Fruit fly (Drosophila melanogaster) whole organism, embryonic: Measurements from ENCODE around the gene Ccn.

Source experiments
- Ada2b ChIP-seq: fragments of 200-800 bp; sonication (Bioruptor generic); IDR thresholded peaks from 2 replicates; pipeline ENCODE4 v1.3.6; 2022; ENCODE audit warnings: missing biosample characterization, missing genetic modification characterization
- Adf1 ChIP-seq: fragments of 200-800 bp; sonication (Bioruptor generic); IDR thresholded peaks from 2 replicates; pipeline ENCODE4 v1.3.6; 2022; ENCODE audit warnings: missing biosample characterization, missing genetic modification characterization
- CG10209 ChIP-seq: fragments of 200-800 bp; sonication (Bioruptor generic); optimal IDR thresholded peaks from 3 replicates; lab custom pipeline; 2017; ENCODE audit warnings: missing biosample characterization, mild to moderate bottlenecking, missing genetic modification characterization, missing genetic modification reagents
- CG12391 ChIP-seq: fragments of 200-800 bp; sonication (Bioruptor generic); optimal IDR thresholded peaks from 3 replicates; lab custom pipeline; 2018; ENCODE audit warnings: missing biosample characterization, mild to moderate bottlenecking, missing genetic modification characterization, moderate library complexity
- CG1529 ChIP-seq: fragments of 200-800 bp; sonication (Bioruptor generic); optimal IDR thresholded peaks from 3 replicates; lab custom pipeline; 2018; ENCODE audit warnings: missing biosample characterization, missing genetic modification characterization
- CG1647 ChIP-seq: fragments of 200-800 bp; sonication (Bioruptor generic); optimal IDR thresholded peaks from 3 replicates; lab custom pipeline; 2016; ENCODE audit warnings: missing biosample characterization, missing genetic modification characterization
- CG17568 ChIP-seq: fragments of 200-800 bp; sonication (Bioruptor generic); optimal IDR thresholded peaks from 2 replicates; lab custom pipeline; 2018; ENCODE audit warnings: missing biosample characterization, mild to moderate bottlenecking, missing genetic modification characterization, moderate library complexity
- CG18262 ChIP-seq: fragments of 200-800 bp; optimal IDR thresholded peaks from 3 replicates; lab custom pipeline; 2019; ENCODE audit warnings: missing biosample characterization, mild to moderate bottlenecking, missing genetic modification characterization, moderate library complexity
- CG2120 ChIP-seq: fragments of 200-800 bp; sonication (Bioruptor generic); optimal IDR thresholded peaks from 3 replicates; lab custom pipeline; 2016; ENCODE audit warnings: missing biosample characterization, missing genetic modification characterization
- CG3163 ChIP-seq: fragments of 200-800 bp; sonication (Bioruptor generic); optimal IDR thresholded peaks from 3 replicates; lab custom pipeline; 2016; ENCODE audit warnings: missing biosample characterization, missing genetic modification characterization
- CG4730 ChIP-seq: fragments of 200-800 bp; sonication (Bioruptor generic); IDR thresholded peaks from 2 replicates; pipeline ENCODE4 v1.3.6; 2022; ENCODE audit warnings: missing biosample characterization, missing genetic modification characterization
- CG6683 ChIP-seq: fragments of 200-800 bp; sonication (Bioruptor generic); optimal IDR thresholded peaks from 2 replicates; lab custom pipeline; 2017; ENCODE audit warnings: missing biosample characterization, mild to moderate bottlenecking, missing genetic modification characterization, missing genetic modification reagents
- CG7928 ChIP-seq: fragments of 200-800 bp; sonication (Bioruptor generic); optimal IDR thresholded peaks from 2 replicates; lab custom pipeline; 2017; ENCODE audit warnings: missing biosample characterization, mild to moderate bottlenecking, missing genetic modification characterization
- CG9876 ChIP-seq: fragments of 200-800 bp; sonication (Bioruptor generic); optimal IDR thresholded peaks from 2 replicates; lab custom pipeline; 2016; ENCODE audit warnings: missing biosample characterization, missing genetic modification characterization
- Camta ChIP-seq: fragments of 200-800 bp; sonication (Bioruptor generic); optimal IDR thresholded peaks from 2 replicates; lab custom pipeline; 2016; ENCODE audit warnings: missing biosample characterization, missing genetic modification characterization
- CkIIα-i1 ChIP-seq: fragments of 200-800 bp; sonication (Bioruptor generic); IDR thresholded peaks from 2 replicates; pipeline ENCODE4 v1.3.6; 2022; ENCODE audit warnings: missing biosample characterization, missing genetic modification characterization
- Dip3 ChIP-seq: fragments of 200-800 bp; sonication (Bioruptor generic); optimal IDR thresholded peaks from 3 replicates; lab custom pipeline; 2016; ENCODE audit warnings: missing biosample characterization, missing genetic modification characterization
- HLHmδ ChIP-seq: fragments of 200-800 bp; sonication (Bioruptor generic); optimal IDR thresholded peaks from 2 replicates; lab custom pipeline; 2018; ENCODE audit warnings: missing biosample characterization, mild to moderate bottlenecking, missing genetic modification characterization, moderate library complexity
- Hand ChIP-seq: fragments of 200-800 bp; sonication (Bioruptor generic); optimal IDR thresholded peaks from 2 replicates; lab custom pipeline; 2017; ENCODE audit warnings: mild to moderate bottlenecking, missing biosample characterization, missing genetic modification reagents, missing genetic modification characterization
- Meics ChIP-seq: fragments of 200-800 bp; sonication (Bioruptor generic); optimal IDR thresholded peaks from 2 replicates; lab custom pipeline; 2017; ENCODE audit warnings: missing biosample characterization, mild to moderate bottlenecking, missing genetic modification characterization
- Mes4 ChIP-seq: fragments of 200-800 bp; sonication (Bioruptor generic); optimal IDR thresholded peaks from 2 replicates; lab custom pipeline; 2016; ENCODE audit warnings: missing biosample characterization, missing genetic modification characterization
- Neu2 ChIP-seq: fragments of 200-800 bp; sonication (Bioruptor generic); optimal IDR thresholded peaks from 3 replicates; lab custom pipeline; 2016; ENCODE audit warnings: missing biosample characterization, missing genetic modification characterization, borderline replicate concordance
- Pdp1 ChIP-seq, 2 experiments: fragments of 200-800 bp; sonication (Bioruptor generic); optimal IDR thresholded peaks; 3 replicates each; lab custom pipeline; 2016; ENCODE audit warnings: missing biosample characterization in 2 of 2, missing genetic modification characterization in 2 of 2, mild to moderate bottlenecking in 1 of 2, moderate library complexity in 1 of 2
- YL-1 ChIP-seq: fragments of 200-800 bp; sonication (Bioruptor generic); optimal IDR thresholded peaks from 3 replicates; lab custom pipeline; 2017; ENCODE audit warnings: missing biosample characterization, mild to moderate bottlenecking, missing genetic modification characterization
- abd-A ChIP-seq: fragments of 200-800 bp; sonication (Bioruptor generic); optimal IDR thresholded peaks from 3 replicates; lab custom pipeline; 2019; ENCODE audit warnings: missing biosample characterization, mild to moderate bottlenecking, missing genetic modification characterization, moderate library complexity
- az2 ChIP-seq: fragments of 200-800 bp; sonication (Bioruptor generic); optimal IDR thresholded peaks from 3 replicates; lab custom pipeline; 2016; ENCODE audit warnings: missing biosample characterization, missing genetic modification characterization
- bab2 ChIP-seq: fragments of 200-800 bp; sonication (Bioruptor generic); optimal IDR thresholded peaks from 2 replicates; lab custom pipeline; 2016; ENCODE audit warnings: missing biosample characterization, missing genetic modification characterization
- chn ChIP-seq: fragments of 200-800 bp; sonication (Bioruptor generic); optimal IDR thresholded peaks from 2 replicates; lab custom pipeline; 2016; ENCODE audit warnings: missing biosample characterization, missing genetic modification characterization
- eve ChIP-seq, 2 experiments: fragments of >200 bp; optimal IDR thresholded peaks; 2 replicates each; lab custom pipeline; 2017; ENCODE audit warnings: missing biosample characterization in 2 of 2, missing genetic modification characterization in 2 of 2
- fd3F ChIP-seq: fragments of 200-800 bp; sonication (Bioruptor generic); optimal IDR thresholded peaks from 2 replicates; lab custom pipeline; 2018; ENCODE audit warnings: missing biosample characterization, mild to moderate bottlenecking, missing genetic modification characterization, moderate library complexity
- fd64A ChIP-seq: fragments of 200-800 bp; sonication (Bioruptor generic); optimal IDR thresholded peaks from 3 replicates; lab custom pipeline; 2018; ENCODE audit warnings: missing biosample characterization, mild to moderate bottlenecking, missing genetic modification characterization
- ftz-f1 ChIP-seq: fragments of 200-800 bp; sonication (Bioruptor generic); optimal IDR thresholded peaks from 2 replicates; lab custom pipeline; 2016; ENCODE audit warnings: missing biosample characterization, missing genetic modification characterization
- gro ChIP-seq: fragments of 200-800 bp; sonication (Bioruptor generic); optimal IDR thresholded peaks from 2 replicates; lab custom pipeline; 2016; ENCODE audit warnings: missing biosample characterization, missing genetic modification characterization
- her ChIP-seq: fragments of 200-800 bp; sonication (Bioruptor generic); optimal IDR thresholded peaks from 2 replicates; lab custom pipeline; 2016; ENCODE audit warnings: missing biosample characterization, missing genetic modification characterization
- jing ChIP-seq: fragments of 200-800 bp; sonication (Bioruptor generic); optimal IDR thresholded peaks from 2 replicates; lab custom pipeline; 2018; ENCODE audit warnings: missing biosample characterization, mild to moderate bottlenecking, missing genetic modification characterization
- lilli ChIP-seq: fragments of 200-800 bp; sonication (Bioruptor generic); optimal IDR thresholded peaks from 3 replicates; lab custom pipeline; 2016; ENCODE audit warnings: missing biosample characterization, missing genetic modification characterization
- mirr ChIP-seq: fragments of 200-800 bp; sonication (Bioruptor generic); optimal IDR thresholded peaks from 3 replicates; lab custom pipeline; 2018; ENCODE audit warnings: missing biosample characterization, mild to moderate bottlenecking, missing genetic modification characterization
- org-1 ChIP-seq: fragments of 200-800 bp; sonication (Bioruptor generic); optimal IDR thresholded peaks from 2 replicates; lab custom pipeline; 2017; ENCODE audit warnings: missing biosample characterization, missing genetic modification characterization
- pzg ChIP-seq: fragments of 200-800 bp; sonication (Bioruptor generic); optimal IDR thresholded peaks from 3 replicates; lab custom pipeline; 2018; ENCODE audit warnings: missing biosample characterization, mild to moderate bottlenecking, missing genetic modification characterization, moderate library complexity
- row ChIP-seq: fragments of 200-800 bp; sonication (Bioruptor generic); IDR thresholded peaks from 3 replicates; pipeline ENCODE4 v1.3.6; 2022; ENCODE audit warnings: missing biosample characterization, missing genetic modification characterization
- sc ChIP-seq, 3 experiments: fragments of >200 bp in 2 of 3; fragments of 200-800 bp in 1 of 3; sonication (Bioruptor generic) in 1 of 3; optimal IDR thresholded peaks; 2 replicates in 2 of 3; 3 replicates in 1 of 3; lab custom pipeline; 2017; ENCODE audit warnings: mild to moderate bottlenecking in 1 of 3, missing biosample characterization in 1 of 3, missing genetic modification characterization in 1 of 3, missing genetic modification reagents in 1 of 3
- schlank ChIP-seq: fragments of 200-800 bp; sonication (Bioruptor generic); optimal IDR thresholded peaks from 2 replicates; lab custom pipeline; 2018; ENCODE audit warnings: missing biosample characterization, mild to moderate bottlenecking, missing genetic modification characterization
- scrt ChIP-seq: fragments of 200-800 bp; sonication (Bioruptor generic); optimal IDR thresholded peaks from 2 replicates; lab custom pipeline; 2018; ENCODE audit warnings: missing biosample characterization, mild to moderate bottlenecking, missing genetic modification characterization, moderate library complexity
- seq ChIP-seq: fragments of 200-800 bp; sonication (Bioruptor generic); IDR thresholded peaks from 2 replicates; pipeline ENCODE4 v1.3.6; 2022; ENCODE audit warnings: missing biosample characterization, missing genetic modification characterization
- so ChIP-seq: fragments of 200-800 bp; sonication (Bioruptor generic); IDR thresholded peaks from 3 replicates; pipeline ENCODE4 v1.3.6; 2022; ENCODE audit warnings: missing biosample characterization, missing genetic modification characterization
- sug ChIP-seq: fragments of 200-800 bp; optimal IDR thresholded peaks from 2 replicates; lab custom pipeline; 2019; ENCODE audit warnings: missing biosample characterization, mild to moderate bottlenecking, missing genetic modification characterization, moderate library complexity
- tio ChIP-seq: fragments of 200-800 bp; sonication (Bioruptor generic); optimal IDR thresholded peaks from 2 replicates; lab custom pipeline; 2017; ENCODE audit warnings: missing biosample characterization, missing genetic modification characterization, inconsistent platforms
- tup ChIP-seq: fragments of 200-800 bp; sonication (Bioruptor generic); optimal IDR thresholded peaks from 2 replicates; lab custom pipeline; 2016; ENCODE audit warnings: missing biosample characterization, mild to moderate bottlenecking, missing genetic modification characterization, moderate library complexity
- vvl ChIP-seq: fragments of 200-800 bp; sonication (Bioruptor generic); IDR thresholded peaks from 2 replicates; pipeline ENCODE4 v1.3.6; 2022; ENCODE audit warnings: missing biosample characterization, missing genetic modification characterization
- z ChIP-seq: fragments of 200-800 bp; sonication (Bioruptor generic); IDR thresholded peaks from 3 replicates; pipeline ENCODE4 v1.3.6; 2022; ENCODE audit warnings: missing biosample characterization, missing genetic modification characterization

Gene Ccn

dm6 chr3L:17659268-17659589 is 30.6 kb upstream of the Ccn start (continued):
- TF ChIP-seq sc (optimal IDR thresholded peaks at IDR 0.05; lab: Kevin White, UChicago), result no peak
- no peak for TF ChIP-seq sc (GFP tag; optimal IDR thresholded peaks at IDR 0.05; lab: Kevin White, UChicago)
- peak; percentile 25 for TF ChIP-seq Hand
- TF ChIP-seq CG18262 (tag; lab: Kevin White, UChicago), result no peak
- TF ChIP-seq Neu2, result no peak
- peak; percentile 63 for TF ChIP-seq Meics (GFP tag; lab: Kevin White, UChicago)
- TF ChIP-seq z (GFP tag; lab: Robert Waterston, UW), result 0 out of 3 replicates have a peak, but pooled peaks have one; percentile 26
- TF ChIP-seq scrt (GFP tag; lab: Kevin White, UChicago), result peak; percentile 37
- TF ChIP-seq CG1529, result no peak
- peak; percentile 2 for TF ChIP-seq CG6683 (GFP tag; lab: Kevin White, UChicago)
- TF ChIP-seq CG10209 (GFP tag; lab: Kevin White, UChicago), result peak; percentile 33
- TF ChIP-seq chn (GFP tag; lab: Kevin White, UChicago), result no peak
- TF ChIP-seq pzg (GFP tag; lab: Kevin White, UChicago), result peak; percentile 11
- TF ChIP-seq Dip3 (GFP tag; lab: Kevin White, UChicago), result peak; percentile 53
- TF ChIP-seq Camta (GFP tag; lab: Kevin White, UChicago), result peak; percentile 20
- TF ChIP-seq Ada2b, result peak; percentile 22; the same call in 1 of the 2 replicates
- TF ChIP-seq seq, result peak; percentile 55; the same call in 1 of the 2 replicates
- peak; percentile 52 for TF ChIP-seq abd-A (tag; lab: Kevin White, UChicago)
- peak; percentile 47 for TF ChIP-seq bab2 (GFP tag; lab: Kevin White, UChicago)
- TF ChIP-seq CG12391, result no peak
- peak; percentile 45 for TF ChIP-seq tup (GFP tag; lab: Kevin White, UChicago)
- peak; percentile 79 for TF ChIP-seq mirr
- TF ChIP-seq fd64A, result no peak
- TF ChIP-seq vvl, result 0 out of 2 replicates have a peak, but pooled peaks have one; percentile 31
- peak; percentile 13 to 21 for TF ChIP-seq Pdp1 (GFP tag; optimal IDR thresholded peaks at IDR 0.05; lab: Kevin White, UChicago)
- peak; percentile 3 for TF ChIP-seq fd3F (GFP tag; lab: Kevin White, UChicago)
- TF ChIP-seq CG2120 (GFP tag; lab: Kevin White, UChicago), result peak; percentile 58
- no peak for TF ChIP-seq jing (GFP tag; lab: Kevin White, UChicago)
- TF ChIP-seq gro (GFP tag; lab: Kevin White, UChicago), result peak; percentile 60
- TF ChIP-seq schlank (tag; lab: Kevin White, UChicago), result peak; percentile 73
- no peak for TF ChIP-seq lilli (GFP tag; lab: Kevin White, UChicago)
- TF ChIP-seq CG1647, result peak; percentile 45
- peak; percentile 11 for TF ChIP-seq org-1 (GFP tag; lab: Kevin White, UChicago)
- TF ChIP-seq YL-1 (GFP tag; lab: Kevin White, UChicago), result peak; percentile 15
- no peak for TF ChIP-seq row (GFP tag; lab: Robert Waterston, UW)
- TF ChIP-seq Mes4 (GFP tag; lab: Kevin White, UChicago), result peak; percentile 6
- no peak for TF ChIP-seq ftz-f1 (GFP tag; lab: Kevin White, UChicago)
- TF ChIP-seq CG17568 (GFP tag; lab: Kevin White, UChicago), result peak; percentile 12
- TF ChIP-seq sug (tag; lab: Kevin White, UChicago), result peak; percentile 26
- peak; percentile 63; the same call in 1 of the 3 replicates for TF ChIP-seq so (GFP tag; lab: Robert Waterston, UW)
- no peak for TF ChIP-seq tio (GFP tag; lab: Kevin White, UChicago)
- TF ChIP-seq her (GFP tag; lab: Kevin White, UChicago), result peak; percentile 27
- TF ChIP-seq HLHmδ (GFP tag; lab: Kevin White, UChicago), result no peak
- TF ChIP-seq CG4730 (GFP tag; lab: Robert Waterston, UW), result no peak
- peak; percentile 30 for TF ChIP-seq CG3163
- TF ChIP-seq CkIIα-i1 (GFP tag; lab: Robert Waterston, UW), result 0 out of 2 replicates have a peak, but pooled peaks have one; percentile 17
- TF ChIP-seq CG7928, result peak; percentile 25
- no peak for TF ChIP-seq az2
- TF ChIP-seq Adf1 (GFP tag; lab: Robert Waterston, UW), result peak; percentile 38; the same call in 1 of the 2 replicates
- peak; percentile 20 for TF ChIP-seq CG9876 (GFP tag; lab: Kevin White, UChicago)
- peak in 1 of 2 experiments; percentile 29 for TF ChIP-seq eve (GFP tag; optimal IDR thresholded peaks at IDR 0.05; lab: Kevin White, UChicago)
